Worm (Caenorhabditis elegans) whole organism, L4 larva: ENCODE data around the gene msa-1.

Source experiments
- nhr-25 ChIP-seq: sonication (generic microtip); optimal IDR thresholded peaks from 2 replicates; lab custom pipeline; 2017; ENCODE audit warnings: missing genetic modification characterization, mild to moderate bottlenecking, missing compliant biosample characterization, antibody characterized with exemption, moderate library complexity, borderline replicate concordance; ENCODE audit not compliant: insufficient read depth
- unc-39 ChIP-seq: sonication (generic microtip); optimal IDR thresholded peaks from 2 replicates; lab custom pipeline; 2017; ENCODE audit warnings: missing biosample characterization, missing genetic modification characterization

DNA sequence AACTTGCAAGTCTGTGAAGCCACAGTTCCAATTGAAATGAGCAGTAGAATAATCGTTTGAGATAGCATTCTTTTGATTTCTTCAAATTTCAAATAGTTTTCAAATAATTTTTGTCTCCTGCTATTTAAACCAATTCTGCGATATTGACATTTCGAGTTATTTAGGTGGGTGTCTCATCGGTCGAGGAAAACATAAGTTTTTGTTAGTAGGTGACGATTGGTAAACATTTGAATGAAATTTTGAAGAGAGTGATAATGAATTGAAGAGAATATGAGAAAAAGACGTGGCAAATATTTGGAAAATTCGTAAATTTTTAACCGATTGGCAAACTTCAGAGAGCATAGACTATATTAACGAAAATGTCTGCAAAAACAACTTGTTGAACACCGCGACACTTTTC, 48.0 kb upstream of the msa-1 start, which contains the start of gene Y73F4A.3:
- TF ChIP-seq unc-39 (tag; lab: Kevin White, UChicago) (no peak), nhr-25 (tag; lab: Kevin White, UChicago) (no peak)
